Worm (Caenorhabditis elegans) whole organism, early embryonic: ENCODE data around the gene srg-65.

ENCODE experiments used
- B0310.2 ChIP-seq: sonication (generic microtip); optimal IDR thresholded peaks from 2 replicates; lab custom pipeline; 2016; ENCODE audit warnings: mild to moderate bottlenecking, missing genetic modification characterization, missing compliant biosample characterization
- F13C5.2 ChIP-seq: sonication (generic microtip); optimal IDR thresholded peaks from 2 replicates; lab custom pipeline; 2017; ENCODE audit warnings: mild to moderate bottlenecking, missing genetic modification characterization, inconsistent platforms, missing compliant biosample characterization
- aly-1 ChIP-seq: sonication (generic microtip); optimal IDR thresholded peaks from 2 replicates; lab custom pipeline; 2016; ENCODE audit warnings: missing genetic modification characterization, missing compliant biosample characterization
- ama-1 ChIP-seq: fragments of 150-350 bp; optimal IDR thresholded peaks from 2 replicates; lab custom pipeline; 2014
- ceh-13 ChIP-seq: fragments of 200-800 bp; sonication (Bioruptor generic); optimal IDR thresholded peaks from 2 replicates; lab custom pipeline; 2018; ENCODE audit warnings: mild to moderate bottlenecking, missing genetic modification characterization, missing compliant biosample characterization
- ceh-36 ChIP-seq: sonication (generic microtip); optimal IDR thresholded peaks from 2 replicates; lab custom pipeline; 2016; ENCODE audit warnings: missing genetic modification characterization, inconsistent platforms, missing compliant biosample characterization
- ets-7 ChIP-seq: sonication (generic microtip); optimal IDR thresholded peaks from 2 replicates; lab custom pipeline; 2016; ENCODE audit warnings: missing genotype, missing genetic modification characterization, missing compliant biosample characterization
- flt-1 ChIP-seq: fragments of 200-800 bp; sonication (Bioruptor generic); IDR thresholded peaks from 2 replicates; pipeline ENCODE4 v1.3.6; 2022; ENCODE audit warnings: missing genetic modification characterization, missing compliant biosample characterization
- hmbx-1 ChIP-seq: sonication (generic microtip); optimal IDR thresholded peaks from 2 replicates; lab custom pipeline; 2016; ENCODE audit warnings: mild to moderate bottlenecking, missing genetic modification characterization, missing compliant biosample characterization
- hmg-4 ChIP-seq: fragments of 200-800 bp; sonication (Bioruptor generic); optimal IDR thresholded peaks from 2 replicates; lab custom pipeline; 2018; ENCODE audit warnings: mild to moderate bottlenecking, missing genetic modification characterization, missing compliant biosample characterization
- hnd-1 ChIP-seq: sonication (generic microtip); optimal IDR thresholded peaks from 2 replicates; lab custom pipeline; 2016; ENCODE audit warnings: missing genetic modification characterization, missing compliant biosample characterization
- pes-1 ChIP-seq: fragments of 200-800 bp; sonication (Bioruptor generic); IDR thresholded peaks from 2 replicates; pipeline ENCODE4 v1.3.6; 2022; ENCODE audit warnings: missing genetic modification reagents, missing genetic modification characterization, missing compliant biosample characterization
- scrt-1 ChIP-seq: fragments of 200-800 bp; sonication (Bioruptor generic); IDR thresholded peaks from 2 replicates; pipeline ENCODE4 v1.3.6; 2022; ENCODE audit warnings: missing genetic modification characterization, missing compliant biosample characterization
- sea-1 ChIP-seq: fragments of 200-800 bp; sonication (Bioruptor generic); conservative IDR thresholded peaks from 2 replicates; pipeline ENCODE4 v1.3.6; 2022; ENCODE audit warnings: missing genetic modification characterization, missing compliant biosample characterization
- tbx-11 ChIP-seq: fragments of 200-800 bp; sonication (Bioruptor generic); IDR thresholded peaks from 2 replicates; pipeline ENCODE4 v1.3.6; 2022; ENCODE audit warnings: missing genetic modification characterization, missing compliant biosample characterization
- tbx-37 ChIP-seq: fragments of 200-800 bp; sonication (Bioruptor generic); conservative IDR thresholded peaks from 2 replicates; pipeline ENCODE4 v1.3.6; 2022; ENCODE audit warnings: missing genetic modification reagents, missing genetic modification characterization, missing compliant biosample characterization
- tra-4 ChIP-seq: sonication (generic microtip); optimal IDR thresholded peaks from 2 replicates; lab custom pipeline; 2017; ENCODE audit warnings: missing genetic modification characterization, missing compliant biosample characterization

The srg-65 gene

ce11 chrV:5484866-5485265 lies at the start of gene srg-65:
TSS of gene srg-65 (minus strand) at chrV:5484966.
- TF ChIP-seq F13C5.2, result no peak
- no peak for TF ChIP-seq pes-1 (GFP tag; lab: Robert Waterston, UW)
- TF ChIP-seq ceh-36, result no peak
- TF ChIP-seq hnd-1, result no peak
- no peak for TF ChIP-seq ets-7 (tag; lab: Kevin White, UChicago)
- no peak for TF ChIP-seq flt-1 (GFP tag; lab: Robert Waterston, UW)
- TF ChIP-seq B0310.2 (tag; lab: Kevin White, UChicago), result no peak
- no peak for TF ChIP-seq tra-4 (tag; lab: Kevin White, UChicago)
- no peak for TF ChIP-seq aly-1 (tag; lab: Kevin White, UChicago)
- no peak for TF ChIP-seq ceh-13 (GFP tag; lab: Kevin White, UChicago)
- no peak for TF ChIP-seq ama-1 (lab: Kevin White, UChicago)
- TF ChIP-seq scrt-1, result no peak
- TF ChIP-seq hmbx-1 (tag; lab: Kevin White, UChicago), result no peak
- no peak for TF ChIP-seq hmg-4 (GFP tag; lab: Kevin White, UChicago)
- TF ChIP-seq sea-1 (GFP tag; lab: Robert Waterston, UW), result no peak
- TF ChIP-seq tbx-37 (GFP tag; lab: Robert Waterston, UW), result no peak
- no peak for TF ChIP-seq tbx-11 (GFP tag; lab: Robert Waterston, UW)

- no peak for TF ChIP-seq F13C5.2
- no peak for TF ChIP-seq ama-1 (lab: Kevin White, UChicago)
- TF ChIP-seq tbx-37 (GFP tag; lab: Robert Waterston, UW), result no peak
- no peak for TF ChIP-seq hmg-4 (GFP tag; lab: Kevin White, UChicago)
- no peak for TF ChIP-seq hnd-1
- no peak for TF ChIP-seq flt-1 (GFP tag; lab: Robert Waterston, UW)
- no peak for TF ChIP-seq scrt-1
- no peak for TF ChIP-seq tra-4 (tag; lab: Kevin White, UChicago)
- no peak for TF ChIP-seq aly-1 (tag; lab: Kevin White, UChicago)
Measured at ce11 chrV:5533755-5534154, 49.0 kb upstream of the srg-65 start, which contains the start of gene grl-1. TSS of gene grl-1 (minus strand) at chrV:5533855.

ce11 chrV:5527694-5528093 lies 42.9 kb upstream of the srg-65 start:
- TF ChIP-seq ama-1 (lab: Kevin White, UChicago), result no peak
- no peak for TF ChIP-seq flt-1 (GFP tag; lab: Robert Waterston, UW)
- no peak for TF ChIP-seq tbx-37 (GFP tag; lab: Robert Waterston, UW)
- TF ChIP-seq ets-7 (tag; lab: Kevin White, UChicago), result no peak
- TF ChIP-seq F13C5.2, result no peak

- no peak for TF ChIP-seq hmbx-1 (tag; lab: Kevin White, UChicago)
- TF ChIP-seq flt-1 (GFP tag; lab: Robert Waterston, UW), result no peak
- no peak for TF ChIP-seq tbx-11 (GFP tag; lab: Robert Waterston, UW)
- TF ChIP-seq hmg-4 (GFP tag; lab: Kevin White, UChicago), result no peak
- TF ChIP-seq ets-7 (tag; lab: Kevin White, UChicago), result no peak
- no peak for TF ChIP-seq B0310.2 (tag; lab: Kevin White, UChicago)
- TF ChIP-seq scrt-1, result no peak
- TF ChIP-seq tra-4 (tag; lab: Kevin White, UChicago), result no peak
Measured at ce11 chrV:5525208-5525607, 40.4 kb upstream of the srg-65 start.

- TF ChIP-seq ceh-36 (no peak), ets-7 (tag; lab: Kevin White, UChicago) (no peak), aly-1 (tag; lab: Kevin White, UChicago) (no peak), hmg-4 (GFP tag; lab: Kevin White, UChicago) (no peak), scrt-1 (no peak), pes-1 (GFP tag; lab: Robert Waterston, UW) (no peak), ama-1 (lab: Kevin White, UChicago) (no peak)
Measured at ce11 chrV:5523260-5523659, 38.5 kb upstream of the srg-65 start.

ce11 chrV:5521735-5522241 lies 37.0 kb upstream of the srg-65 start, which contains the start of gene hir-1:
TSS of gene hir-1 (plus strand) at chrV:5522139.
- TF ChIP-seq hmbx-1 (tag; lab: Kevin White, UChicago) (no peak), ceh-13 (GFP tag; lab: Kevin White, UChicago) (no peak), B0310.2 (tag; lab: Kevin White, UChicago) (no peak), ama-1 (lab: Kevin White, UChicago) (no peak)

- TF ChIP-seq pes-1 (GFP tag; lab: Robert Waterston, UW), result no peak
- no peak for TF ChIP-seq hmg-4 (GFP tag; lab: Kevin White, UChicago)
- TF ChIP-seq ceh-13 (GFP tag; lab: Kevin White, UChicago), result no peak
- TF ChIP-seq hnd-1, result no peak
- TF ChIP-seq hmbx-1 (tag; lab: Kevin White, UChicago), result no peak
- TF ChIP-seq ets-7 (tag; lab: Kevin White, UChicago), result no peak
- no peak for TF ChIP-seq B0310.2 (tag; lab: Kevin White, UChicago)
- no peak for TF ChIP-seq flt-1 (GFP tag; lab: Robert Waterston, UW)
- no peak for TF ChIP-seq ceh-36
- TF ChIP-seq tbx-11 (GFP tag; lab: Robert Waterston, UW), result no peak
- no peak for TF ChIP-seq aly-1 (tag; lab: Kevin White, UChicago)
- no peak for TF ChIP-seq scrt-1
- TF ChIP-seq F13C5.2, result no peak
- no peak for TF ChIP-seq tra-4 (tag; lab: Kevin White, UChicago)
- no peak for TF ChIP-seq ama-1 (lab: Kevin White, UChicago)
Measured at ce11 chrV:5513630-5514378, 29.0 kb upstream of the srg-65 start, which contains the start of the genes hpo-15 and mms-19. TSS of gene hpo-15 (minus strand) at chrV:5513830. TSS of gene mms-19 (plus strand) at chrV:5514348.
